Fruit fly (Drosophila melanogaster): ENCODE data around the gene CG13250.

DNA sequence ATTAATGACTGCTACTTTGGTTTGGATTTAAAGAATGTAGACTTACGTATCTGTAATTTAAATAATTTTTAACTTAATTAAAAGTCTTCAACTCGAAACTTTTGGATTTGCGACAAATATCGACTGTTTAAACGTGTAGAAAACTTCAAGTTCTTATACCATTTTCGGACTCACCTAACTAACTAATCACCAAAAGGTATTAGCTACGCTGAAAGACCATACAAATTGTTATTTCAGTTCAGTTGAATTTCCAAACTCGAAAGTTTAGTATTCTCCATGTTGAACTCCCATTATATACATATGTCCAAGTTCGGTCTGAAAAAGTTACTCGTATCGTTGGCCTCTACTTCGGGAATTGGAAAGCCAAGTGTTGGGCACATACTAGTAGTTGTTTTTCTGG is 27.8 kb upstream of the CG13250 start, which contains the start of gene CG5078:
- no peak for TF ChIP-seq toe (GFP tag; optimal IDR thresholded peaks at IDR 0.05)
- no peak for TF ChIP-seq CG7101 (tag; optimal IDR thresholded peaks at IDR 0.05)
